Worm (Caenorhabditis elegans): ENCODE data around the gene mig-22.

mig-22 gene

ce11 chrIII:8785426-8785825, 18.3 kb upstream of the mig-22 start:
- no peak for TF ChIP-seq M03D4.4 (tag; optimal IDR thresholded peaks at IDR 0.05)
- TF ChIP-seq elt-3 (tag; optimal IDR thresholded peaks at IDR 0.05) = no peak
- no peak for TF ChIP-seq ces-1 (GFP tag; optimal IDR thresholded peaks at IDR 0.05)
- TF ChIP-seq mab-5 (tag; optimal IDR thresholded peaks at IDR 0.05) = no peak

- no peak for TF ChIP-seq ceh-83 (GFP tag; optimal IDR thresholded peaks at IDR 0.05)
- TF ChIP-seq unc-39 (tag; optimal IDR thresholded peaks at IDR 0.05) = no peak
- TF ChIP-seq snpc-4 (tag; optimal IDR thresholded peaks at IDR 0.05) = no peak
- TF ChIP-seq sem-2 (GFP tag; optimal IDR thresholded peaks at IDR 0.05) = no peak
- TF ChIP-seq ztf-11 (tag; optimal IDR thresholded peaks at IDR 0.05) = no peak
- no peak for TF ChIP-seq zip-8 (tag; optimal IDR thresholded peaks at IDR 0.05)
- TF ChIP-seq ces-1 (GFP tag; optimal IDR thresholded peaks at IDR 0.05) = no peak
- TF ChIP-seq pha-4 (tag; optimal IDR thresholded peaks at IDR 0.05) = no peak
- TF ChIP-seq elt-1 (tag; optimal IDR thresholded peaks at IDR 0.05; ENCODE audit: borderline replicate concordance, insufficient read depth) = no peak
- TF ChIP-seq mab-5 (tag; optimal IDR thresholded peaks at IDR 0.05) = no peak
- no peak for TF ChIP-seq nhr-28 (tag; optimal IDR thresholded peaks at IDR 0.05)
- TF ChIP-seq cnd-1 (tag; optimal IDR thresholded peaks at IDR 0.05) = no peak
- TF ChIP-seq drap-1 (GFP tag; optimal IDR thresholded peaks at IDR 0.05) = no peak
- TF ChIP-seq blmp-1 (tag; optimal IDR thresholded peaks at IDR 0.05) = no peak
- TF ChIP-seq unc-120 (tag; optimal IDR thresholded peaks at IDR 0.05; ENCODE audit: poor library complexity, severe bottlenecking) = no peak
- no peak for TF ChIP-seq lsy-2 (tag; optimal IDR thresholded peaks at IDR 0.05)
- no peak for TF ChIP-seq bed-3 (GFP tag; optimal IDR thresholded peaks at IDR 0.05)
- no peak for TF ChIP-seq mls-2 (tag; optimal IDR thresholded peaks at IDR 0.05)
Observed at ce11 chrIII:8784500-8784899, 17.4 kb upstream of the mig-22 start.

- no peak for TF ChIP-seq nhr-76 (tag; optimal IDR thresholded peaks at IDR 0.05)
- TF ChIP-seq ceh-39 (tag; optimal IDR thresholded peaks at IDR 0.05) = no peak
- no peak for TF ChIP-seq mls-2 (tag; optimal IDR thresholded peaks at IDR 0.05)
- TF ChIP-seq mab-5 (tag; optimal IDR thresholded peaks at IDR 0.05) = no peak
- TF ChIP-seq elt-1 (tag; optimal IDR thresholded peaks at IDR 0.05; ENCODE audit: borderline replicate concordance, insufficient read depth) = no peak
- TF ChIP-seq flh-1 (GFP tag; optimal IDR thresholded peaks at IDR 0.05) = no peak
- no peak for TF ChIP-seq lin-13 (tag; optimal IDR thresholded peaks at IDR 0.05)
- TF ChIP-seq M03D4.4 (tag; optimal IDR thresholded peaks at IDR 0.05) = no peak
- TF ChIP-seq bed-3 (GFP tag; optimal IDR thresholded peaks at IDR 0.05) = no peak
- no peak for TF ChIP-seq sptf-1 (tag; optimal IDR thresholded peaks at IDR 0.05)
- no peak for TF ChIP-seq tbx-8 (GFP tag; optimal IDR thresholded peaks at IDR 0.05)
- TF ChIP-seq nhr-28 (tag; optimal IDR thresholded peaks at IDR 0.05) = no peak
- no peak for TF ChIP-seq zip-8 (tag; optimal IDR thresholded peaks at IDR 0.05)
- no peak for TF ChIP-seq lin-32 (GFP tag; optimal IDR thresholded peaks at IDR 0.05)
Observed at ce11 chrIII:8782744-8783143, 15.6 kb upstream of the mig-22 start.

DNA sequence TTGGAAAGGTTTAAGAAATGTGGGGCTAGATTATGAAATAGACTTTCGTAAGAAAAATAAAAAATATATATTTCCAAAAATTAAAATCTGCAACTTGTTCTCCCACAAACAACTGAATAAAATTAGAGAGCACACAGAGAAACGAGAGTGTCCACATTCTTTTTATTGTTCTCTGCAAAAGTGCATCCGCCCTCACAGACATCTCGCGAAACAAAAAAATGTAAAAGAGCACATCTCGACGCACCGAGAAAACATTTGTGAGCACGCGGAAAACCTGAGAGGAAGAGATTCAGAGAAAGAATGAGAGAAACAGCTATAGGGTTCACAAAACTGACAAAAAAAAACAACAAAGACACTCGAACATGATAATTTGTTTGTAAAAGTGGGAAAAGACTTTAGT, 14.9 kb upstream of the mig-22 start:
- TF ChIP-seq mls-2 (tag; optimal IDR thresholded peaks at IDR 0.05) = no peak
- no peak for TF ChIP-seq sptf-1 (tag; optimal IDR thresholded peaks at IDR 0.05)
- peak; percentile 19 for TF ChIP-seq hlh-1 (tag; optimal IDR thresholded peaks at IDR 0.05)
- no peak for TF ChIP-seq lsy-2 (tag; optimal IDR thresholded peaks at IDR 0.05)
- no peak for TF ChIP-seq nhr-12 (tag; optimal IDR thresholded peaks at IDR 0.05)

ce11 chrIII:8780473-8780872, 13.3 kb upstream of the mig-22 start:
- TF ChIP-seq sptf-1 (tag; optimal IDR thresholded peaks at IDR 0.05) = no peak
- no peak for TF ChIP-seq nhr-2 (tag; optimal IDR thresholded peaks at IDR 0.05)
- TF ChIP-seq drap-1 (GFP tag; optimal IDR thresholded peaks at IDR 0.05) = no peak
- TF ChIP-seq flh-1 (GFP tag; optimal IDR thresholded peaks at IDR 0.05) = no peak
- TF ChIP-seq zip-8 (tag; optimal IDR thresholded peaks at IDR 0.05) = no peak
- TF ChIP-seq sem-2 (GFP tag; optimal IDR thresholded peaks at IDR 0.05) = no peak

ce11 chrIII:8779912-8780311, 12.8 kb upstream of the mig-22 start, which contains the start of gene K02D10.4:
Gene K02D10.4 (minus strand): TSS chrIII:8780012.
- TF ChIP-seq unc-39 (tag; optimal IDR thresholded peaks at IDR 0.05) (no peak), sptf-1 (tag; optimal IDR thresholded peaks at IDR 0.05) (no peak), tbx-8 (GFP tag; optimal IDR thresholded peaks at IDR 0.05) (no peak), ceh-39 (tag; optimal IDR thresholded peaks at IDR 0.05) (no peak), lin-32 (GFP tag; optimal IDR thresholded peaks at IDR 0.05) (no peak)

Measured in whole organism, mixed stage, embryonic.